Fruit fly (Drosophila melanogaster): ENCODE measurements around the gene Set8.
A peak's percentile ranks its signal among the peaks of the same experiment; 100 is the strongest.

Set8 gene

DNA sequence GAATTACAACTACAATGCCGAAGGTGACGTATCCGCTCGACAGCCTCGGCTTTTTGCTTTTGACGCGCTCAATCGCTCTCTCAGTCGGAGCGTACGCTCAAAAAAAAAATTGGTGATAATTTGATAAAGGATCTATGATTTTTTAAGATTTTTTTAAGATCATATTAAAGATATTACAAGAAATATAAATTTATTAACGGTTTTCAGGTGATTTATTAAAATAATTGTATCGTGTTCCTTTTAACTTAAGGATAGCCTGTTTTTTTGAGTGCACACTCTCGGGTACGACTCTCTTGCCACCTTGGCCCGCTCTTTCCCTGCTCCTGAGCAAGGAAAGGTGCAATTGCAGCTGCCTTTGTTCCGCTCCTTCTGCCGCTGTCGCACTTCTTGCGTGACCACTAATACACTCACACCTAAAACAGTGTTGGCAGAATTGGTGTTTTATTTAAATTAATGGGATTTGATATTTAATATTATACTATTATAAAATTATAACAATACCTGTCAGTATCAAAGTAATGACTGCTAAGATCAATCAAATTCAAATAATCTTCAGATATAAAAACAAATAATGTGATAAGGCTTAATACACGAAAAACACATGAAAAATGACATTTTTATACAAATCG is 37.8 kb upstream of the Set8 start (continued):
- TF ChIP-seq pum (GFP tag; optimal IDR thresholded peaks at IDR 0.05) (peak; percentile 37), CG15479 (GFP tag; optimal IDR thresholded peaks at IDR 0.05) (peak; percentile 75), CG13123 (GFP tag; optimal IDR thresholded peaks at IDR 0.05) (no peak), hbn (GFP tag; IDR thresholded peaks at IDR 0.05; ENCODE audit: partially characterized antibody) (no peak), Jarid2 (GFP tag; optimal IDR thresholded peaks at IDR 0.05) (no peak), slou (GFP tag; optimal IDR thresholded peaks at IDR 0.05) (peak; percentile 2), btn (GFP tag; optimal IDR thresholded peaks at IDR 0.05) (no peak), ssp (GFP tag; IDR thresholded peaks at IDR 0.05) (peak; percentile 68), grau (tag; optimal IDR thresholded peaks at IDR 0.05) (peak; percentile 83), z (GFP tag; IDR thresholded peaks at IDR 0.05) (peak; percentile 62; the same call in 2 of the 3 replicates), CG12769 (tag; optimal IDR thresholded peaks at IDR 0.05) (no peak), CG17802 (tag; optimal IDR thresholded peaks at IDR 0.05) (peak; percentile 10), bbx (GFP tag; IDR thresholded peaks at IDR 0.05; ENCODE audit: partially characterized antibody) (no peak), disco-r (GFP tag; optimal IDR thresholded peaks at IDR 0.05) (no peak), sob (GFP tag; IDR thresholded peaks at IDR 0.05) (peak; percentile 84), CG30403 (GFP tag; optimal IDR thresholded peaks at IDR 0.05) (peak; percentile 77), trem (tag; optimal IDR thresholded peaks at IDR 0.05) (peak; percentile 79), nerfin-2 (GFP tag; IDR thresholded peaks at IDR 0.05; ENCODE audit: partially characterized antibody) (no peak), chinmo (GFP tag; IDR thresholded peaks at IDR 0.05; ENCODE audit: partially characterized antibody) (no peak), abd-A (tag; optimal IDR thresholded peaks at IDR 0.05) (no peak), CG3065 (GFP tag; optimal IDR thresholded peaks at IDR 0.05) (peak; percentile 50), CG42726 (GFP tag; IDR thresholded peaks at IDR 0.05; ENCODE audit: partially characterized antibody) (no peak), Ravus (GFP tag; IDR thresholded peaks at IDR 0.05) (peak; percentile 65), CG15696 (tag; optimal IDR thresholded peaks at IDR 0.05) (peak; percentile 95), CG1792 (GFP tag; optimal IDR thresholded peaks at IDR 0.05) (no peak), CG14965 (GFP tag; optimal IDR thresholded peaks at IDR 0.05; ENCODE audit: borderline replicate concordance) (no peak), en (GFP tag; optimal IDR thresholded peaks at IDR 0.05) (no peak), CG6683 (GFP tag; optimal IDR thresholded peaks at IDR 0.05) (no peak), CG32772 (GFP tag; IDR thresholded peaks at IDR 0.05) (peak; percentile 70), aop (GFP tag; IDR thresholded peaks at IDR 0.05) (no peak), CG14441 (GFP tag; IDR thresholded peaks at IDR 0.05) (peak; percentile 69), Xrp1 (GFP tag; IDR thresholded peaks at IDR 0.05) (peak; percentile 97), Nf-YC (tag; optimal IDR thresholded peaks at IDR 0.05) (no peak), CG6175 (GFP tag; IDR thresholded peaks at IDR 0.05) (0 out of 3 replicates have a peak, but pooled peaks have one; percentile 23), twi (tag; optimal IDR thresholded peaks at IDR 0.05) (peak; percentile 64), CG11723 (GFP tag; optimal IDR thresholded peaks at IDR 0.05) (no peak), knrl (GFP tag; IDR thresholded peaks at IDR 0.05; ENCODE audit: partially characterized antibody) (no peak), CG18619 (GFP tag; optimal IDR thresholded peaks at IDR 0.05) (peak; percentile 73), mam (GFP tag; optimal IDR thresholded peaks at IDR 0.05) (no peak), Abd-B (GFP tag; optimal IDR thresholded peaks at IDR 0.05) (peak; percentile 24), scrt (GFP tag; optimal IDR thresholded peaks at IDR 0.05) (no peak), CG2889 (GFP tag; IDR thresholded peaks at IDR 0.05) (no peak), sisA (GFP tag; IDR thresholded peaks at IDR 0.05) (peak; percentile 70), Myb (GFP tag; optimal IDR thresholded peaks at IDR 0.05) (no peak), Drgx (GFP tag; IDR thresholded peaks at IDR 0.05) (peak; percentile 97), Dll (GFP tag; IDR thresholded peaks at IDR 0.05; ENCODE audit: partially characterized antibody) (no peak), Fer3 (tag; optimal IDR thresholded peaks at IDR 0.05) (no peak), lilli (GFP tag; optimal IDR thresholded peaks at IDR 0.05) (no peak), tup (GFP tag; optimal IDR thresholded peaks at IDR 0.05) (peak; percentile 66), Optix (GFP tag; IDR thresholded peaks at IDR 0.05) (peak; percentile 54; the same call in 2 of the 3 replicates)

Measured in whole organism, embryonic.